Worm (Caenorhabditis elegans): ENCODE results near the gene F35E8.1.

Gene F35E8.1

DNA sequence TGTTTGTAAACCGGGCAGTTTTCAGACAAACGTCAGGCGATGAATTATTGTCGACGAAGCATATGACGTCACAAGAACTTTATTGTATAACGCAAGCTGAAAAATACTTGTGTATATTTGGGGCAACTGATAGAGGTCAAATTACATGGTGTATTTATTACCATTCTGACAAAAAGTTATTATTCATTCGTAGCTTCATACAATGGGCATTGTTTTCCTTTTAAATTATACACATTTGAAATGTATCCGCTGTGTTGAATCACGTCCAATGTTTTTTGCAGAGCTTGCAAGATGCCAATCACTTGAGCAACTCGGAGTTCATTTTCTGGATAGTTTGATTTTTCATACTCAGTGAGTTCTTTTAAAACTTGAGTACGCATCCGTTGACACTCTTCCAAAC lies 17.5 kb upstream of the F35E8.1 start, which contains the start of gene F35E8.13:
Gene F35E8.13, plus strand, starts transcription at position 301 of the 400 bp plus-strand sequence.
- TF ChIP-seq flt-1 (GFP tag; IDR thresholded peaks at IDR 0.05) = no peak
- TF ChIP-seq T22C8.4 (GFP tag; IDR thresholded peaks at IDR 0.05) = no peak
- no peak for TF ChIP-seq ztf-23 (GFP tag; IDR thresholded peaks at IDR 0.05)
- TF ChIP-seq med-1 (GFP tag; optimal IDR thresholded peaks at IDR 0.05; ENCODE audit: insufficient read depth) = no peak
- TF ChIP-seq ztf-29 (GFP tag; IDR thresholded peaks at IDR 0.05) = no peak
- TF ChIP-seq klf-2 (GFP tag; conservative IDR thresholded peaks at IDR 0.05) = no peak
- TF ChIP-seq cog-1 (tag; optimal IDR thresholded peaks at IDR 0.05) = no peak
- no peak for TF ChIP-seq tab-1 (GFP tag; IDR thresholded peaks at IDR 0.05)
- no peak for TF ChIP-seq ref-1 (GFP tag; conservative IDR thresholded peaks at IDR 0.05)

DNA sequence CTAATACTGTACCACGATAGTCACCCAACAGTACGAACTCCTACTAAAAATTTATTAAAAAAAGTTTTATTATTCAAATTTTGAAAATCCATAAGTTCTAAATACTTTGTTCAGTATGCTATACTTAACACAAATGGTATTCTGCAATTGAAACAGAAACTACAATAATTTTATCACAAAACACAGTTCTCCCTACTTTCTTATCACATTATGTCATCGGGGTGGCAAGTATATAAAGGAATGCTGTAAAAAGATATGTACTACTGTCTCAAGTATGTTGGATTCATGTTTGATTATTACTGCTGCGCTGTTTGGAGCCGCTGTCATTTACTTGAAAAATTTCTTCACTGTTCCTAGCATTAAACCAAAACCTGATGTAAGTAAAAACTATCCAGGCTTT lies 15.7 kb upstream of the F35E8.1 start, which contains the start of gene cdr-1:
Gene cdr-1, plus strand, starts transcription at position 208 of the 400 bp plus-strand sequence.
- no peak for TF ChIP-seq T22C8.4 (GFP tag; IDR thresholded peaks at IDR 0.05)
- TF ChIP-seq cog-1 (tag; optimal IDR thresholded peaks at IDR 0.05) = no peak
- no peak for TF ChIP-seq ztf-23 (GFP tag; IDR thresholded peaks at IDR 0.05)
- no peak for TF ChIP-seq flt-1 (GFP tag; IDR thresholded peaks at IDR 0.05)
- TF ChIP-seq ztf-29 (GFP tag; IDR thresholded peaks at IDR 0.05) = no peak
- TF ChIP-seq ref-1 (GFP tag; conservative IDR thresholded peaks at IDR 0.05) = no peak
- no peak for TF ChIP-seq med-1 (GFP tag; optimal IDR thresholded peaks at IDR 0.05; ENCODE audit: insufficient read depth)
- TF ChIP-seq tab-1 (GFP tag; IDR thresholded peaks at IDR 0.05) = no peak
- TF ChIP-seq klf-2 (GFP tag; conservative IDR thresholded peaks at IDR 0.05) = no peak

DNA sequence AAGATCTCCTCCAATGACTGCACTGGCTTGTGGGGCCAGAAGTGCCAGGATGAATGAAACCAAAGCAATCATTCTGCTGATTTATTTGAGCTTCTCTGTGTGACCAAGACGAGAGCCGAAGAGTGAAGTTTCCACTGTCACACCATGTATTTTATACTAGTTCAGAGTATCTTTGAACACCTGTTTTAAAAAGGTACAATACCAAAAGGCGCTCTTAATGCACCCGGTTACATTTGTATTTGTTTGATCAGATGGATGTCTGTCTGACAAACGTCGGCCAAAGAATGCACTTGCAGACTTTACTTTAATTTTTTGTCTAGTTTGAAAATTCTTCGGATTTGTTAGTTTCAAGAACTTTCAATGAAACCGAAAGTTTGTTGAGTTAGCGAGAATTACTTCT lies 14.8 kb upstream of the F35E8.1 start, which contains the start of gene F35E8.10:
Gene F35E8.10, minus strand, starts transcription at position 101 of the 400 bp plus-strand sequence.
- TF ChIP-seq med-1 (GFP tag; optimal IDR thresholded peaks at IDR 0.05; ENCODE audit: insufficient read depth) = no peak

DNA sequence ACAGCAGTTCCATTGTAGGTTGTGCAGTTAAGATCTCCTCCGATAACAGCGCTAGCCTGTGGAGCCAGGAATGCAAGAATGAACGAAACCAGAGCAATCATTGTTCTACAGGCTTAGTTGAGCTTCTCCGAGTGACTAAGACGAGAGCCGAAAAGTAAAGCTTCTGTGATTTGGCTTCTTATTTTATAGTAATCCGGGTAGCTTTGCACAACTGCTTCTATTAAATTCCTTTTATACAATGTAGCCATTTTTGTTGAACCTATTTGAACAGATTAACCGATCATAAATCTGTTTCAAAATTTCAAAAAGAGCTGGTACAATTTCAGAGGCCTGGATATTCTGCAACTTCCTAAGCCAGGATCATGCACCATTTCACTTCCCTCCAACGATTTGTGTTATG lies 12.0 kb upstream of the F35E8.1 start, which contains the start of gene F35E8.9:
Gene F35E8.9, minus strand, starts transcription at position 101 of the 400 bp plus-strand sequence.
- TF ChIP-seq T22C8.4 (GFP tag; IDR thresholded peaks at IDR 0.05) (no peak), klf-2 (GFP tag; conservative IDR thresholded peaks at IDR 0.05) (no peak), ztf-29 (GFP tag; IDR thresholded peaks at IDR 0.05) (no peak), tab-1 (GFP tag; IDR thresholded peaks at IDR 0.05) (no peak), ztf-23 (GFP tag; IDR thresholded peaks at IDR 0.05) (no peak), ref-1 (GFP tag; conservative IDR thresholded peaks at IDR 0.05) (no peak), cog-1 (tag; optimal IDR thresholded peaks at IDR 0.05) (no peak), flt-1 (GFP tag; IDR thresholded peaks at IDR 0.05) (no peak), med-1 (GFP tag; optimal IDR thresholded peaks at IDR 0.05; ENCODE audit: insufficient read depth) (no peak)

DNA sequence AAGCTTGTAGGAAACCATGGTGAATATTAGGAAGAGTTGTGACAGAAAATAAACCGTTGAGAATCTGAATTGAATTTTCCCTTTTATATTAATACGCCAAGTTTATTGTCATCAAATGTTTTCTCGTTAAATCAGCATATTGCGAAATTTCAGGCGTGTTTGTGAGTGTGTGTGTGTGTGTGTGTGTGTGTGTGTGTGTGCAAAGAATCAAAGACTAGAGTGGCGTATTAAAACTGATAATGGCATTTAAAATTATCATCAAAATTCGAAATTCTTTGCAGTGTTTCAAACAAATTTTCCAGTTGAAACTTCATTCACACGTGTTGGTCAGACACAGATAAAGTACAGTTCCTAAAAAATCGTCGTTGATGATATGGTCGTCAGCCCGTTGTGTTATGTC lies 10.5 kb upstream of the F35E8.1 start, which contains the start of gene gst-38:
Gene gst-38, minus strand, starts transcription at position 152 of the 400 bp plus-strand sequence.
- no peak for TF ChIP-seq tab-1 (GFP tag; IDR thresholded peaks at IDR 0.05)
- no peak for TF ChIP-seq ref-1 (GFP tag; conservative IDR thresholded peaks at IDR 0.05)
- no peak for TF ChIP-seq ztf-23 (GFP tag; IDR thresholded peaks at IDR 0.05)
- TF ChIP-seq cog-1 (tag; optimal IDR thresholded peaks at IDR 0.05) = no peak
- TF ChIP-seq flt-1 (GFP tag; IDR thresholded peaks at IDR 0.05) = no peak
- no peak for TF ChIP-seq med-1 (GFP tag; optimal IDR thresholded peaks at IDR 0.05; ENCODE audit: insufficient read depth)
- TF ChIP-seq T22C8.4 (GFP tag; IDR thresholded peaks at IDR 0.05) = no peak
- TF ChIP-seq klf-2 (GFP tag; conservative IDR thresholded peaks at IDR 0.05) = no peak
- no peak for TF ChIP-seq ztf-29 (GFP tag; IDR thresholded peaks at IDR 0.05)

DNA sequence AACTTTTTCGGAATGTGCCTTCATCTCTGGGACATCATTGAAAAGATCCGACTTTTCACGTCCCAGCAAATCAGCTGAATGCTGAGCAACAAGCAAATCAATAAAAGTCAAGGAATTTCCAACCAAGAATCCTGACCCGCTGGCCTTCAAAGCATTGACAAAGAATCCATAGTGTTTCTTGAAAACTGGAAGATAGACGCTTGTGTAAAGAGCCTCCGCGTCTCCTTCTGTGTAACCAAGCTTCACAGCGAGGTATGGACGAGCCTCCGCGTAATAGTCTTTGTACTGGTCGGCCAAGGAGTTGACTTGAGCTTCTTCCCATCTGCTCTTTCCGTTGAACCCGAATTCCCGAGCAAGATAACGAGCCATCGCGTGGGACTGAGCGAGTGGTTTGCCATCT lies 9.9 kb upstream of the F35E8.1 start:
- no peak for TF ChIP-seq tab-1 (GFP tag; IDR thresholded peaks at IDR 0.05)
- TF ChIP-seq klf-2 (GFP tag; conservative IDR thresholded peaks at IDR 0.05) = no peak
- no peak for TF ChIP-seq ztf-23 (GFP tag; IDR thresholded peaks at IDR 0.05)
- no peak for TF ChIP-seq T22C8.4 (GFP tag; IDR thresholded peaks at IDR 0.05)
- TF ChIP-seq ref-1 (GFP tag; conservative IDR thresholded peaks at IDR 0.05) = no peak
- TF ChIP-seq flt-1 (GFP tag; IDR thresholded peaks at IDR 0.05) = no peak
- TF ChIP-seq ztf-29 (GFP tag; IDR thresholded peaks at IDR 0.05) = no peak
- TF ChIP-seq cog-1 (tag; optimal IDR thresholded peaks at IDR 0.05) = no peak
- TF ChIP-seq med-1 (GFP tag; optimal IDR thresholded peaks at IDR 0.05; ENCODE audit: insufficient read depth) = no peak

DNA sequence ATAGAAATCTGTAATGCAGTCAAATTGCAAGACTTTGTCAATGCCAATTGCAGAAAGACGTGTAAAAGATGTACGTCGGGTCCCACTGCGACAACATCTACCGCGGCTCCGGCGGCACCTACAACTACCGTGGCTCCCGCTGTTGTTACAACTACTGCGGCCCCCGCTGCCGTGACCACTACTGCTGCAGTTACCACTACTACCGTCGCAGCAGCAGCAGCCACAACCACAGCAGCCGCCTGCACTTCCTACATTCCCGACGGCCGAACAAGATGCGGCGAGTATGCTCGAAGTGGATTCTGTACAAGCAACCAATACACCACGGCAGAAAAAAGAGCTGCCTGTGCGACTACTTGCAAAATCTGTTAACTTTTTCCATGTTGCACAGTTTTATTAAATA lies 9.3 kb upstream of the F35E8.1 start:
- no peak for TF ChIP-seq ztf-23 (GFP tag; IDR thresholded peaks at IDR 0.05)
- TF ChIP-seq med-1 (GFP tag; optimal IDR thresholded peaks at IDR 0.05; ENCODE audit: insufficient read depth) = no peak
- no peak for TF ChIP-seq tab-1 (GFP tag; IDR thresholded peaks at IDR 0.05)
- no peak for TF ChIP-seq T22C8.4 (GFP tag; IDR thresholded peaks at IDR 0.05)
- TF ChIP-seq flt-1 (GFP tag; IDR thresholded peaks at IDR 0.05) = no peak
- TF ChIP-seq ref-1 (GFP tag; conservative IDR thresholded peaks at IDR 0.05) = no peak
- no peak for TF ChIP-seq cog-1 (tag; optimal IDR thresholded peaks at IDR 0.05)
- TF ChIP-seq ztf-29 (GFP tag; IDR thresholded peaks at IDR 0.05) = no peak
- no peak for TF ChIP-seq klf-2 (GFP tag; conservative IDR thresholded peaks at IDR 0.05)

DNA sequence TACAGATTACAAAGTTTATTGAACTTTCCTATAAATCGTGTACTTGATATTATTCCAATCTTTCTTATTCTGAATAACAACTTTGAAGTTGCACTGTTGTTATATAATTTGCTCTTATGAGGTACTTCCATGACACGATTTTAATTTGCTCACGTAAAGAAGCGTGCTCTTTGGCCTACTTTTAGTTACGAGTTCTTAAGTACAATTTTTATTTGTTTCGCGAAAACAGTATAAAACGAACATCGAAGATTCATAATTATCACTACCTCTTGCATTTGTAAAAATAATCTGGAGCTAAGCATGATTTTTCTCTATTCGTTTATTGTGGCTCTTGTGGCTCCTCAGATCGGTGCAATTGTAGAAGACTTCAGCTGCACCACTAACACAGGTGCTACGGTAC lies 8.3 kb upstream of the F35E8.1 start, which contains the start of gene F35E8.7:
Gene F35E8.7, plus strand, starts transcription at position 301 of the 400 bp plus-strand sequence.
- no peak for TF ChIP-seq klf-2 (GFP tag; conservative IDR thresholded peaks at IDR 0.05)
- TF ChIP-seq ztf-23 (GFP tag; IDR thresholded peaks at IDR 0.05) = no peak
- TF ChIP-seq cog-1 (tag; optimal IDR thresholded peaks at IDR 0.05) = no peak
- TF ChIP-seq ref-1 (GFP tag; conservative IDR thresholded peaks at IDR 0.05) = no peak
- no peak for TF ChIP-seq flt-1 (GFP tag; IDR thresholded peaks at IDR 0.05)
- no peak for TF ChIP-seq T22C8.4 (GFP tag; IDR thresholded peaks at IDR 0.05)
- no peak for TF ChIP-seq tab-1 (GFP tag; IDR thresholded peaks at IDR 0.05)
- no peak for TF ChIP-seq ztf-29 (GFP tag; IDR thresholded peaks at IDR 0.05)
- TF ChIP-seq med-1 (GFP tag; optimal IDR thresholded peaks at IDR 0.05; ENCODE audit: insufficient read depth) = no peak

DNA sequence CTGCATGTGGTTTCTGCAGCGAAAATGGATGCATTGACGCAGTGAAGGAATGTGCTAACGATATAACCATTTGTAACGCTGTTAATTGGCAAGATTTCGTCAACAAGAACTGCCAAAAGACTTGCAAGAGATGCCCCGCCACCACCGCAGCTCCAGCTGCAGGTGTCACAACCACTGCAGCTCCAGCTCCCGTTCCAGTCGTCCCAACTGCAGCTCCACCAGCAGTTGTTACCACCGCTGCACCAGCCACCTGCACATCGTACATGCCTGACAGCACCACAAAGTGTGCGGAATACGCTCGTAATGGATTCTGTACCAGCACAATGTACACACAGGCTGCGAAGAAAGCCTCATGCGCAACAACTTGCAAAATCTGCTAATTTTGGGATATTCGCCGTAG lies 7.2 kb upstream of the F35E8.1 start:
- TF ChIP-seq klf-2 (GFP tag; conservative IDR thresholded peaks at IDR 0.05) (no peak), cog-1 (tag; optimal IDR thresholded peaks at IDR 0.05) (no peak), med-1 (GFP tag; optimal IDR thresholded peaks at IDR 0.05; ENCODE audit: insufficient read depth) (no peak), ztf-23 (GFP tag; IDR thresholded peaks at IDR 0.05) (no peak), ref-1 (GFP tag; conservative IDR thresholded peaks at IDR 0.05) (no peak), ztf-29 (GFP tag; IDR thresholded peaks at IDR 0.05) (no peak), tab-1 (GFP tag; IDR thresholded peaks at IDR 0.05) (no peak), flt-1 (GFP tag; IDR thresholded peaks at IDR 0.05) (no peak), T22C8.4 (GFP tag; IDR thresholded peaks at IDR 0.05) (no peak)

DNA sequence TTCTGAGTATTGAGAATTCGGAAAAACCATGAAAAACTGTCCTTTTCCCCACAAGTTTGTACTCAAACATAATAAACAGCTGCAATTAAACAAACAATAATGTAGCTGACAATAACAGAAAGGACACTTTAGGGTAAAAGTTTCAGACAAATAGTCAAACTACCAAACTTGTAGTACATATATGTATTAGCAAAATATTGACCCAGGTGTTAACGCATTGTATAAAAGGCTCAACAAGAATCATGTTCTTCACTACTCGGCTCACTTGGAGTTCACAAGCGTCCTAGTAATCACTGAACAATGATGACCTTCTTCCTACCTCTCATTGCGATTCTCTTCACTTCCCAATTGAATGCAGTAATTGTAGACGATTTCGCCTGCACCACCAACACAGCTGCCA lies 6.4 kb upstream of the F35E8.1 start, which contains the start of gene F35E8.6:
Gene F35E8.6, plus strand, starts transcription at position 301 of the 400 bp plus-strand sequence.
- TF ChIP-seq flt-1 (GFP tag; IDR thresholded peaks at IDR 0.05) = no peak
- TF ChIP-seq T22C8.4 (GFP tag; IDR thresholded peaks at IDR 0.05) = no peak
- no peak for TF ChIP-seq cog-1 (tag; optimal IDR thresholded peaks at IDR 0.05)
- no peak for TF ChIP-seq ztf-29 (GFP tag; IDR thresholded peaks at IDR 0.05)
- no peak for TF ChIP-seq klf-2 (GFP tag; conservative IDR thresholded peaks at IDR 0.05)
- TF ChIP-seq ref-1 (GFP tag; conservative IDR thresholded peaks at IDR 0.05) = no peak
- TF ChIP-seq tab-1 (GFP tag; IDR thresholded peaks at IDR 0.05) = no peak
- TF ChIP-seq med-1 (GFP tag; optimal IDR thresholded peaks at IDR 0.05; ENCODE audit: insufficient read depth) = no peak
- TF ChIP-seq ztf-23 (GFP tag; IDR thresholded peaks at IDR 0.05) = no peak

All from whole organism, midembryonic.